Worm (Caenorhabditis elegans): ENCODE measurements around the gene C32B5.18.
"Not testable (repeated sequence)": the region's sequence is repeated elsewhere in the genome, so short reads cannot be mapped to it uniquely, and the experiment has no call there.

Gene C32B5.18

ce11 chrII:966962-967361 lies 6.6 kb downstream of the C32B5.18 start, which contains the start of gene fbxc-18:
Gene fbxc-18 (minus strand): TSS chrII:967062.
- not testable (repeated sequence) for TF ChIP-seq fkh-8, nhr-237, nhr-71 (tag; optimal IDR thresholded peaks at IDR 0.05)

- TF ChIP-seq tbx-2 (tag; optimal IDR thresholded peaks at IDR 0.05); hpl-2 (GFP tag; optimal IDR thresholded peaks at IDR 0.05); nhr-12 (tag; optimal IDR thresholded peaks at IDR 0.05): not testable (repeated sequence)
These were observed 7.8 kb downstream of the C32B5.18 start, which contains the start of gene C32B5.6 for ce11 chrII:968106-968505. Gene C32B5.6 (plus strand): TSS chrII:968406.

- TF ChIP-seq lir-3 (tag; optimal IDR thresholded peaks at IDR 0.05; ENCODE audit: poor library complexity) (no peak), ets-5 (GFP tag; IDR thresholded peaks at IDR 0.05) (no peak), pqm-1 (tag; optimal IDR thresholded peaks at IDR 0.05) (no peak), fkh-8 (tag; optimal IDR thresholded peaks at IDR 0.05) (no peak), xbp-1 (tag; optimal IDR thresholded peaks at IDR 0.05) (no peak), snpc-4 (tag; optimal IDR thresholded peaks at IDR 0.05) (no peak), hlh-17 (GFP tag; optimal IDR thresholded peaks at IDR 0.05; ENCODE audit: borderline replicate concordance) (no peak), pag-3 (tag; optimal IDR thresholded peaks at IDR 0.05; ENCODE audit: borderline replicate concordance, insufficient read depth) (no peak), tlp-1 (tag; optimal IDR thresholded peaks at IDR 0.05) (no peak), nhr-19 (GFP tag; conservative IDR thresholded peaks at IDR 0.05) (no peak), ama-1 (optimal IDR thresholded peaks at IDR 0.05) (no peak), unc-86 (tag; optimal IDR thresholded peaks at IDR 0.05) (no peak), nhr-77 (tag; optimal IDR thresholded peaks at IDR 0.05) (no peak), mep-1 (tag; optimal IDR thresholded peaks at IDR 0.05) (no peak), rnt-1 (tag; optimal IDR thresholded peaks at IDR 0.05) (no peak)
These were observed 12.5 kb downstream of the C32B5.18 start, which contains the start of gene C32B5.15 for ce11 chrII:972850-973249. Gene C32B5.15 (minus strand): TSS chrII:972950.

ce11 chrII:973999-974398 lies 13.7 kb downstream of the C32B5.18 start, which contains the start of gene fbxc-14:
Gene fbxc-14 (plus strand): TSS chrII:974299.
- TF ChIP-seq ztf-11 (tag; optimal IDR thresholded peaks at IDR 0.05) (no peak), snu-23 (GFP tag; optimal IDR thresholded peaks at IDR 0.05) (no peak), fkh-4 (tag; optimal IDR thresholded peaks at IDR 0.05; ENCODE audit: borderline replicate concordance) (no peak), unc-86 (tag; optimal IDR thresholded peaks at IDR 0.05) (no peak), blmp-1 (tag; optimal IDR thresholded peaks at IDR 0.05) (no peak), C16A3.4 (tag; optimal IDR thresholded peaks at IDR 0.05) (no peak), ets-5 (GFP tag; IDR thresholded peaks at IDR 0.05) (no peak), nhr-47 (tag; optimal IDR thresholded peaks at IDR 0.05) (no peak), zag-1 (tag; optimal IDR thresholded peaks at IDR 0.05) (no peak), nhr-237 (tag; optimal IDR thresholded peaks at IDR 0.05) (no peak), mep-1 (tag; optimal IDR thresholded peaks at IDR 0.05) (no peak), lin-15B (tag; optimal IDR thresholded peaks at IDR 0.05) (no peak), isw-1 (GFP tag; IDR thresholded peaks at IDR 0.05) (no peak), efl-3 (GFP tag; optimal IDR thresholded peaks at IDR 0.05) (no peak), egl-13 (tag; optimal IDR thresholded peaks at IDR 0.05) (no peak), ces-1 (GFP tag; optimal IDR thresholded peaks at IDR 0.05) (no peak), zip-4 (GFP tag; optimal IDR thresholded peaks at IDR 0.05) (no peak)

- TF ChIP-seq hlh-17 (GFP tag; optimal IDR thresholded peaks at IDR 0.05; ENCODE audit: borderline replicate concordance): no peak
- TF ChIP-seq pqm-1 (tag; optimal IDR thresholded peaks at IDR 0.05): no peak
- no peak for TF ChIP-seq irx-1 (tag; optimal IDR thresholded peaks at IDR 0.05)
- no peak for TF ChIP-seq fkh-4 (tag; optimal IDR thresholded peaks at IDR 0.05; ENCODE audit: borderline replicate concordance)
- no peak for TF ChIP-seq egl-13 (tag; optimal IDR thresholded peaks at IDR 0.05)
- TF ChIP-seq fkh-10 (GFP tag; optimal IDR thresholded peaks at IDR 0.05): no peak
- TF ChIP-seq unc-86 (tag; optimal IDR thresholded peaks at IDR 0.05): no peak
- TF ChIP-seq egl-27 (tag; optimal IDR thresholded peaks at IDR 0.05): no peak
- no peak for TF ChIP-seq ces-1 (GFP tag; optimal IDR thresholded peaks at IDR 0.05)
- TF ChIP-seq F16B12.6 (tag; optimal IDR thresholded peaks at IDR 0.05): no peak
- TF ChIP-seq blmp-1 (tag; optimal IDR thresholded peaks at IDR 0.05): no peak
- no peak for TF ChIP-seq efl-3 (GFP tag; optimal IDR thresholded peaks at IDR 0.05)
- no peak for TF ChIP-seq ceh-82 (tag; optimal IDR thresholded peaks at IDR 0.05)
- no peak for TF ChIP-seq mep-1 (tag; optimal IDR thresholded peaks at IDR 0.05)
- TF ChIP-seq grh-1 (GFP tag; IDR thresholded peaks at IDR 0.05): no peak
These were observed 18.8 kb downstream of the C32B5.18 start, which contains the start of the genes fbxc-17 and fbxc-15 for ce11 chrII:979135-979534. Gene fbxc-17 (minus strand): TSS chrII:979235. Gene fbxc-15 (plus strand): TSS chrII:979423.

All from whole organism, L1 larva.